Fruit fly (Drosophila melanogaster) whole organism, embryonic: ENCODE data around the gene CG13096.

Source experiments
- Adf1 ChIP-seq: fragments of 200-800 bp; sonication (Bioruptor generic); IDR thresholded peaks from 2 replicates; pipeline ENCODE4 v1.3.6; 2022; ENCODE audit warnings: missing biosample characterization, missing genetic modification characterization
- Asciz ChIP-seq: fragments of 200-800 bp; sonication (Bioruptor generic); optimal IDR thresholded peaks from 2 replicates; lab custom pipeline; 2017; ENCODE audit warnings: missing biosample characterization, mild to moderate bottlenecking, missing genetic modification characterization, missing genetic modification reagents
- Atf6 ChIP-seq: fragments of 200-800 bp; sonication (Bioruptor generic); IDR thresholded peaks from 2 replicates; pipeline ENCODE4 v1.3.6; 2022; ENCODE audit warnings: missing biosample characterization, missing genetic modification characterization
- B-H1 ChIP-seq: fragments of 200-800 bp; sonication (Bioruptor generic); IDR thresholded peaks from 3 replicates; pipeline ENCODE4 v1.3.6; 2022; ENCODE audit warnings: missing biosample characterization, missing genetic modification characterization
- BEAF-32 ChIP-seq: fragments of 200-800 bp; sonication (Bioruptor generic); optimal IDR thresholded peaks from 3 replicates; lab custom pipeline; 2017; ENCODE audit warnings: missing biosample characterization, missing genetic modification characterization, mild to moderate bottlenecking, moderate library complexity, missing genetic modification reagents
- Blimp-1 ChIP-seq: fragments of 200-800 bp; sonication (Bioruptor generic); optimal IDR thresholded peaks from 3 replicates; lab custom pipeline; 2018; ENCODE audit warnings: missing biosample characterization, missing genetic modification characterization, mild to moderate bottlenecking, moderate library complexity, missing genetic modification reagents
- CG1024 ChIP-seq: fragments of 200-800 bp; sonication (Bioruptor generic); IDR thresholded peaks from 2 replicates; pipeline ENCODE4 v1.3.6; 2022; ENCODE audit warnings: missing biosample characterization, missing genetic modification characterization
- CG10321 ChIP-seq: fragments of 200-800 bp; sonication (Bioruptor generic); IDR thresholded peaks from 2 replicates; pipeline ENCODE4 v1.3.6; 2022; ENCODE audit warnings: missing biosample characterization, missing genetic modification characterization
- CG10366 ChIP-seq: fragments of 200-800 bp; sonication (Bioruptor generic); IDR thresholded peaks from 2 replicates; pipeline ENCODE4 v1.3.6; 2022; ENCODE audit warnings: missing biosample characterization, missing genetic modification characterization
- CG12236 ChIP-seq: fragments of 200-800 bp; sonication (Bioruptor generic); optimal IDR thresholded peaks from 2 replicates; lab custom pipeline; 2016; ENCODE audit warnings: missing biosample characterization, missing genetic modification characterization
- CG12769 ChIP-seq: fragments of 200-800 bp; sonication (Bioruptor generic); optimal IDR thresholded peaks from 2 replicates; lab custom pipeline; 2019; ENCODE audit warnings: missing biosample characterization, mild to moderate bottlenecking, missing genetic modification characterization, moderate library complexity
- CG13424 ChIP-seq: fragments of 200-800 bp; sonication (Bioruptor generic); optimal IDR thresholded peaks from 2 replicates; lab custom pipeline; 2019; ENCODE audit warnings: missing biosample characterization, mild to moderate bottlenecking, missing genetic modification characterization, moderate library complexity
- CG13624 ChIP-seq: fragments of 200-800 bp; sonication (Bioruptor generic); optimal IDR thresholded peaks from 2 replicates; lab custom pipeline; 2016; ENCODE audit warnings: missing biosample characterization, missing genetic modification characterization
- CG14860 ChIP-seq: fragments of 200-800 bp; sonication (Bioruptor generic); IDR thresholded peaks from 3 replicates; pipeline ENCODE4 v1.3.6; 2022; ENCODE audit warnings: missing biosample characterization, missing genetic modification characterization; ENCODE audit not compliant: partially characterized antibody
- CG30020 ChIP-seq: fragments of 200-800 bp; optimal IDR thresholded peaks from 2 replicates; lab custom pipeline; 2019; ENCODE audit warnings: missing biosample characterization, mild to moderate bottlenecking, missing genetic modification characterization, moderate library complexity
- CG33213 ChIP-seq: fragments of 200-800 bp; sonication (Bioruptor generic); optimal IDR thresholded peaks from 3 replicates; lab custom pipeline; 2016; ENCODE audit warnings: missing biosample characterization, missing genetic modification characterization
- CG3995 ChIP-seq: fragments of 200-800 bp; sonication (Bioruptor generic); optimal IDR thresholded peaks from 3 replicates; lab custom pipeline; 2016; ENCODE audit warnings: missing biosample characterization, missing genetic modification characterization
- CG4328 ChIP-seq: fragments of 200-800 bp; sonication (Bioruptor generic); optimal IDR thresholded peaks from 3 replicates; lab custom pipeline; 2017; ENCODE audit warnings: missing biosample characterization, missing genetic modification reagents, missing genetic modification characterization
- CG4617 ChIP-seq: fragments of 200-800 bp; sonication (Bioruptor generic); optimal IDR thresholded peaks from 3 replicates; lab custom pipeline; 2016; ENCODE audit warnings: missing biosample characterization, missing genetic modification characterization, borderline replicate concordance
- CG6272 ChIP-seq: fragments of 200-800 bp; sonication (Bioruptor generic); IDR thresholded peaks from 2 replicates; pipeline ENCODE4 v1.3.6; 2022; ENCODE audit warnings: missing biosample characterization, missing genetic modification characterization
- CG9215 ChIP-seq: fragments of 200-800 bp; sonication (Bioruptor generic); IDR thresholded peaks from 2 replicates; pipeline ENCODE4 v1.3.6; 2022; ENCODE audit warnings: missing biosample characterization, missing genetic modification characterization
- CTCF ChIP-seq: fragments of 200-800 bp; sonication (Bioruptor generic); optimal IDR thresholded peaks from 2 replicates; lab custom pipeline; 2017; ENCODE audit warnings: missing biosample characterization, mild to moderate bottlenecking, missing genetic modification characterization, moderate library complexity
- Dek ChIP-seq: fragments of 200-800 bp; sonication (Bioruptor generic); optimal IDR thresholded peaks from 3 replicates; lab custom pipeline; 2019; ENCODE audit warnings: missing biosample characterization, mild to moderate bottlenecking, missing genetic modification characterization, moderate library complexity
- Drgx ChIP-seq: fragments of 200-800 bp; sonication (Bioruptor generic); IDR thresholded peaks from 2 replicates; pipeline ENCODE4 v1.3.6; 2022; ENCODE audit warnings: missing biosample characterization, missing genetic modification characterization
- ERR ChIP-seq: fragments of 200-800 bp; sonication (Bioruptor generic); optimal IDR thresholded peaks from 2 replicates; lab custom pipeline; 2016; ENCODE audit warnings: missing biosample characterization, missing genetic modification characterization
- Ets65A ChIP-seq: fragments of 200-800 bp; sonication (Bioruptor generic); peaks from one replicate; lab custom pipeline; 2016; ENCODE audit warnings: missing biosample characterization, missing genetic modification characterization
- Fer2 ChIP-seq: fragments of 200-800 bp; sonication (Bioruptor generic); optimal IDR thresholded peaks from 2 replicates; lab custom pipeline; 2018; ENCODE audit warnings: missing biosample characterization, mild to moderate bottlenecking, missing genetic modification characterization, moderate library complexity
- H2.0 ChIP-seq: fragments of 200-800 bp; sonication (Bioruptor generic); IDR thresholded peaks from 2 replicates; pipeline ENCODE4 v1.3.6; 2022; ENCODE audit warnings: missing biosample characterization, missing genetic modification characterization
- HLH54F ChIP-seq: fragments of 200-800 bp; sonication (Bioruptor generic); optimal IDR thresholded peaks from 3 replicates; lab custom pipeline; 2016; ENCODE audit warnings: missing biosample characterization, missing genetic modification characterization
- Hr78 ChIP-seq, 2 experiments: fragments of 200-800 bp in 1 of 2; fragments of >200 bp in 1 of 2; sonication (Bioruptor generic) in 1 of 2; optimal IDR thresholded peaks; 2 replicates each; lab custom pipeline; 2017 to 2019; ENCODE audit warnings: missing biosample characterization in 2 of 2, missing genetic modification characterization in 2 of 2, mild to moderate bottlenecking in 1 of 2, moderate library complexity in 1 of 2
- Jarid2 ChIP-seq: fragments of 200-800 bp; sonication (Bioruptor generic); optimal IDR thresholded peaks from 3 replicates; lab custom pipeline; 2017; ENCODE audit warnings: mild to moderate bottlenecking, missing biosample characterization, missing genetic modification reagents, missing genetic modification characterization
- MTF-1 ChIP-seq: fragments of 200-800 bp; sonication (Bioruptor generic); optimal IDR thresholded peaks from 2 replicates; lab custom pipeline; 2018; ENCODE audit warnings: missing biosample characterization, mild to moderate bottlenecking, missing genetic modification characterization, borderline replicate concordance
- Med ChIP-seq: fragments of 200-800 bp; sonication (Bioruptor generic); peaks from one replicate; lab custom pipeline; 2016; ENCODE audit warnings: missing biosample characterization, missing genetic modification characterization, mild to moderate bottlenecking, inconsistent platforms, moderate library complexity
- Optix ChIP-seq: fragments of 200-800 bp; sonication (Bioruptor generic); IDR thresholded peaks from 3 replicates; pipeline ENCODE4 v1.3.6; 2022; ENCODE audit warnings: missing biosample characterization, missing genetic modification characterization
- Tbp ChIP-seq: fragments of >200 bp; optimal IDR thresholded peaks from 2 replicates; lab custom pipeline; 2018; ENCODE audit warnings: missing biosample characterization, missing genetic modification characterization
- ato ChIP-seq: fragments of 200-800 bp; sonication (Bioruptor generic); IDR thresholded peaks from 2 replicates; pipeline ENCODE4 v1.3.6; 2022; ENCODE audit warnings: missing biosample characterization, missing genetic modification characterization; ENCODE audit not compliant: partially characterized antibody
- bcd ChIP-seq: fragments of 200-800 bp; sonication (Bioruptor generic); optimal IDR thresholded peaks from 2 replicates; lab custom pipeline; 2017; ENCODE audit warnings: missing biosample characterization, mild to moderate bottlenecking, missing genetic modification characterization
- croc ChIP-seq: fragments of 200-800 bp; sonication (Bioruptor generic); conservative IDR thresholded peaks from 3 replicates; pipeline ENCODE4 v1.3.6; 2022; ENCODE audit warnings: missing biosample characterization, missing genetic modification characterization
- disco-r ChIP-seq: fragments of 200-800 bp; sonication (Bioruptor generic); optimal IDR thresholded peaks from 2 replicates; lab custom pipeline; 2016; ENCODE audit warnings: missing biosample characterization, missing genetic modification characterization
- exex ChIP-seq: fragments of 200-800 bp; sonication (Bioruptor generic); optimal IDR thresholded peaks from 4 replicates; lab custom pipeline; 2018; ENCODE audit warnings: missing biosample characterization, mild to moderate bottlenecking, missing genetic modification characterization, moderate library complexity
- fru ChIP-seq: fragments of >200 bp; optimal IDR thresholded peaks from 2 replicates; lab custom pipeline; 2017
- fu2 ChIP-seq: fragments of 200-800 bp; sonication (Bioruptor generic); optimal IDR thresholded peaks from 2 replicates; lab custom pipeline; 2016; ENCODE audit warnings: missing biosample characterization, missing genetic modification characterization
- gcm ChIP-seq: fragments of 200-800 bp; sonication (Bioruptor generic); optimal IDR thresholded peaks from 2 replicates; lab custom pipeline; 2019; ENCODE audit warnings: missing biosample characterization, mild to moderate bottlenecking, missing genetic modification characterization, moderate library complexity
- h ChIP-seq: fragments of >200 bp; optimal IDR thresholded peaks from 2 replicates; lab custom pipeline; 2017
- lilli ChIP-seq: fragments of 200-800 bp; sonication (Bioruptor generic); optimal IDR thresholded peaks from 3 replicates; lab custom pipeline; 2016; ENCODE audit warnings: missing biosample characterization, missing genetic modification characterization
- luna ChIP-seq: fragments of 200-800 bp; sonication (Bioruptor generic); optimal IDR thresholded peaks from 2 replicates; lab custom pipeline; 2016; ENCODE audit warnings: missing biosample characterization, missing genetic modification characterization
- mam ChIP-seq: fragments of 200-800 bp; sonication (Bioruptor generic); optimal IDR thresholded peaks from 3 replicates; lab custom pipeline; 2016; ENCODE audit warnings: missing biosample characterization, missing genetic modification characterization
- pan ChIP-seq, 4 experiments: fragments of >200 bp in 3 of 4; fragments of 200-800 bp in 1 of 4; sonication (Bioruptor generic) in 1 of 4; optimal IDR thresholded peaks in 3 of 4; IDR thresholded peaks in 1 of 4; 2 replicates each; pipeline versions ENCODE4 v1.3.6 to Lab custom; 2017 to 2022; ENCODE audit warnings: missing biosample characterization in 2 of 4, missing genetic modification characterization in 2 of 4, mixed read lengths in 1 of 4
- pfk ChIP-seq: fragments of 200-800 bp; sonication (Bioruptor generic); optimal IDR thresholded peaks from 2 replicates; lab custom pipeline; 2018; ENCODE audit warnings: missing biosample characterization, mild to moderate bottlenecking, missing genetic modification characterization, moderate library complexity
- run ChIP-seq: fragments of 200-800 bp; sonication (Bioruptor generic); optimal IDR thresholded peaks from 3 replicates; lab custom pipeline; 2018; ENCODE audit warnings: missing biosample characterization, mild to moderate bottlenecking, missing genetic modification characterization
- sens ChIP-seq: fragments of 200-800 bp; sonication (Bioruptor generic); peaks from one replicate; lab custom pipeline; 2016; ENCODE audit warnings: missing biosample characterization, missing genetic modification characterization
- shn ChIP-seq: fragments of 200-800 bp; sonication (Bioruptor generic); optimal IDR thresholded peaks from 3 replicates; lab custom pipeline; 2016; ENCODE audit warnings: missing biosample characterization, missing genetic modification characterization
- wek ChIP-seq: fragments of 200-800 bp; sonication (Bioruptor generic); optimal IDR thresholded peaks from 3 replicates; lab custom pipeline; 2018; ENCODE audit warnings: missing biosample characterization, mild to moderate bottlenecking, missing genetic modification characterization, moderate library complexity

Gene CG13096

dm6 chr2L:8471667-8472066 lies 40.0 kb downstream of the CG13096 start (continued):
- TF ChIP-seq pan (optimal IDR thresholded peaks at IDR 0.05; lab: Kevin White, UChicago) (no peak), pan (GFP tag; optimal IDR thresholded peaks at IDR 0.05 in 1 of 2, IDR thresholded peaks at IDR 0.05 in 1 of 2) (peak in 1 of 2 experiments; percentile 34), Blimp-1 (peak; percentile 56), wek (no peak), Med (GFP tag; lab: Kevin White, UChicago) (no peak), ato (GFP tag; lab: Robert Waterston, UW) (no peak), CG4328 (GFP tag; lab: Kevin White, UChicago) (no peak), Optix (GFP tag; lab: Robert Waterston, UW) (no peak), Dek (tag; lab: Kevin White, UChicago) (no peak), MTF-1 (no peak), CG13624 (no peak), H2.0 (GFP tag; lab: Robert Waterston, UW) (no peak), CG6272 (GFP tag; lab: Robert Waterston, UW) (no peak), Asciz (GFP tag; lab: Kevin White, UChicago) (no peak), CG4617 (GFP tag; lab: Kevin White, UChicago) (no peak), HLH54F (GFP tag; lab: Kevin White, UChicago) (no peak), CG14860 (GFP tag; lab: Robert Waterston, UW) (no peak), sens (GFP tag; lab: Kevin White, UChicago) (peak; percentile 84), fru (lab: Kevin White, UChicago) (no peak), Tbp (GFP tag; lab: Kevin White, UChicago) (no peak), run (tag; lab: Kevin White, UChicago) (no peak), Adf1 (GFP tag; lab: Robert Waterston, UW) (no peak), Drgx (GFP tag; lab: Robert Waterston, UW) (peak; percentile 47; the same call in 1 of the 2 replicates), mam (no peak), h (lab: Kevin White, UChicago) (no peak), Jarid2 (GFP tag; lab: Kevin White, UChicago) (no peak), Fer2 (tag; lab: Kevin White, UChicago) (no peak), CG13424 (tag; lab: Kevin White, UChicago) (peak; percentile 31), Hr78 (GFP tag; optimal IDR thresholded peaks at IDR 0.05; lab: Kevin White, UChicago) (no peak), B-H1 (no peak), CG12236 (GFP tag; lab: Kevin White, UChicago) (no peak), Atf6 (GFP tag; lab: Robert Waterston, UW) (no peak), croc (no peak), disco-r (no peak), lilli (GFP tag; lab: Kevin White, UChicago) (no peak), luna (GFP tag; lab: Kevin White, UChicago) (no peak), CG1024 (GFP tag; lab: Robert Waterston, UW) (no peak), fu2 (GFP tag; lab: Kevin White, UChicago) (no peak), pfk (no peak), CG12769 (tag; lab: Kevin White, UChicago) (no peak), CG3995 (GFP tag; lab: Kevin White, UChicago) (no peak), Ets65A (no peak), CTCF (no peak), shn (GFP tag; lab: Kevin White, UChicago) (no peak), exex (tag; lab: Kevin White, UChicago) (no peak), ERR (GFP tag; lab: Kevin White, UChicago) (no peak), bcd (GFP tag; lab: Kevin White, UChicago) (no peak), CG10366 (no peak), gcm (GFP tag; lab: Kevin White, UChicago) (peak; percentile 37), CG10321 (GFP tag; lab: Robert Waterston, UW) (no peak), CG9215 (GFP tag; lab: Robert Waterston, UW) (no peak), BEAF-32 (GFP tag; lab: Kevin White, UChicago) (no peak), CG30020 (tag; lab: Kevin White, UChicago) (no peak), CG33213 (GFP tag; lab: Kevin White, UChicago) (no peak)
